Worm (Caenorhabditis elegans) whole organism, midembryonic: Measurements from ENCODE around the gene sru-9.

ENCODE experiments used
- cog-1 ChIP-seq: sonication (generic microtip); optimal IDR thresholded peaks from 2 replicates; lab custom pipeline; 2016; ENCODE audit warnings: missing genetic modification characterization, missing compliant biosample characterization
- flt-1 ChIP-seq: fragments of 200-800 bp; sonication (Bioruptor generic); IDR thresholded peaks from 2 replicates; pipeline ENCODE4 v1.3.6; 2022; ENCODE audit warnings: missing genetic modification characterization, missing compliant biosample characterization
- klf-2 ChIP-seq: fragments of 200-800 bp; sonication (Bioruptor generic); conservative IDR thresholded peaks from 2 replicates; pipeline ENCODE4 v1.3.6; 2022; ENCODE audit warnings: missing genetic modification reagents, missing genetic modification characterization, missing compliant biosample characterization
- med-1 ChIP-seq: sonication (generic microtip); optimal IDR thresholded peaks from 2 replicates; lab custom pipeline; 2017; ENCODE audit warnings: missing genetic modification characterization, mild to moderate bottlenecking, missing compliant biosample characterization, antibody characterized with exemption, missing genetic modification reagents; ENCODE audit not compliant: insufficient read depth
- ref-1 ChIP-seq: fragments of 200-800 bp; sonication (Bioruptor generic); conservative IDR thresholded peaks from 2 replicates; pipeline ENCODE4 v1.3.6; 2022; ENCODE audit warnings: missing genetic modification reagents, missing genetic modification characterization, missing compliant biosample characterization
- tab-1 ChIP-seq: fragments of 200-800 bp; sonication (Bioruptor generic); IDR thresholded peaks from 2 replicates; pipeline ENCODE4 v1.3.6; 2022; ENCODE audit warnings: missing genetic modification characterization, missing compliant biosample characterization
- ztf-23 ChIP-seq: fragments of 200-800 bp; sonication (Bioruptor generic); IDR thresholded peaks from 2 replicates; pipeline ENCODE4 v1.3.6; 2022; ENCODE audit warnings: missing genetic modification reagents, missing genetic modification characterization, missing compliant biosample characterization
- ztf-29 ChIP-seq: fragments of 200-800 bp; sonication (Bioruptor generic); IDR thresholded peaks from 2 replicates; pipeline ENCODE4 v1.3.6; 2022; ENCODE audit warnings: missing genetic modification reagents, missing genetic modification characterization, missing compliant biosample characterization

- TF ChIP-seq med-1 (GFP tag; lab: Kevin White, UChicago) = no peak
- no peak for TF ChIP-seq ref-1 (GFP tag; lab: Robert Waterston, UW)
- no peak for TF ChIP-seq ztf-23 (GFP tag; lab: Robert Waterston, UW)
- TF ChIP-seq cog-1 = no peak
- TF ChIP-seq tab-1 (GFP tag; lab: Robert Waterston, UW) = no peak
- no peak for TF ChIP-seq klf-2 (GFP tag; lab: Robert Waterston, UW)
- TF ChIP-seq ztf-29 (GFP tag; lab: Robert Waterston, UW) = no peak
- no peak for TF ChIP-seq flt-1 (GFP tag; lab: Robert Waterston, UW)
Observed at ce11 chrIV:13609755-13610154, 21.0 kb downstream of the sru-9 start, which contains the start of gene C08F11.13.
